Fruit fly (Drosophila melanogaster) whole organism, embryonic: ENCODE data around the gene ImpL1.

ENCODE experiments used
- Antp ChIP-seq: fragments of 200-800 bp; sonication (Bioruptor generic); optimal IDR thresholded peaks from 3 replicates; lab custom pipeline; 2016; ENCODE audit warnings: missing biosample characterization, missing genetic modification characterization
- BEAF-32 ChIP-seq: fragments of 200-800 bp; sonication (Bioruptor generic); optimal IDR thresholded peaks from 3 replicates; lab custom pipeline; 2017; ENCODE audit warnings: missing biosample characterization, missing genetic modification characterization, mild to moderate bottlenecking, moderate library complexity, missing genetic modification reagents
- CG11093 ChIP-seq: fragments of 200-800 bp; sonication (Bioruptor generic); IDR thresholded peaks from 3 replicates; pipeline ENCODE4 v1.3.6; 2022; ENCODE audit warnings: missing biosample characterization, missing genetic modification characterization
- CG11504 ChIP-seq: fragments of 200-800 bp; sonication (Bioruptor generic); optimal IDR thresholded peaks from 3 replicates; lab custom pipeline; 2019; ENCODE audit warnings: missing biosample characterization, mild to moderate bottlenecking, missing genetic modification characterization, moderate library complexity
- CG12391 ChIP-seq: fragments of 200-800 bp; sonication (Bioruptor generic); optimal IDR thresholded peaks from 3 replicates; lab custom pipeline; 2018; ENCODE audit warnings: missing biosample characterization, mild to moderate bottlenecking, missing genetic modification characterization, moderate library complexity
- CG12769 ChIP-seq: fragments of 200-800 bp; sonication (Bioruptor generic); optimal IDR thresholded peaks from 2 replicates; lab custom pipeline; 2019; ENCODE audit warnings: missing biosample characterization, mild to moderate bottlenecking, missing genetic modification characterization, moderate library complexity
- CG15269 ChIP-seq: fragments of 200-800 bp; sonication (Bioruptor generic); optimal IDR thresholded peaks from 2 replicates; lab custom pipeline; 2018; ENCODE audit warnings: missing biosample characterization, mild to moderate bottlenecking, missing genetic modification characterization, moderate library complexity
- CG15601 ChIP-seq: fragments of 200-800 bp; sonication (Bioruptor generic); optimal IDR thresholded peaks from 3 replicates; lab custom pipeline; 2019; ENCODE audit warnings: missing biosample characterization, mild to moderate bottlenecking, missing genetic modification characterization, moderate library complexity
- CG1602 ChIP-seq: fragments of 200-800 bp; sonication (Bioruptor generic); optimal IDR thresholded peaks from 3 replicates; lab custom pipeline; 2016; ENCODE audit warnings: missing biosample characterization, missing genetic modification characterization
- CG16813 ChIP-seq: fragments of 200-800 bp; sonication (Bioruptor generic); IDR thresholded peaks from 3 replicates; pipeline ENCODE4 v1.3.6; 2022; ENCODE audit warnings: missing biosample characterization, missing genetic modification characterization; ENCODE audit not compliant: partially characterized antibody
- CG18476 ChIP-seq: fragments of 200-800 bp; sonication (Bioruptor generic); optimal IDR thresholded peaks from 2 replicates; lab custom pipeline; 2016; ENCODE audit warnings: missing biosample characterization, mild to moderate bottlenecking, missing genetic modification characterization
- CG2116 ChIP-seq: fragments of 200-800 bp; sonication (Bioruptor generic); optimal IDR thresholded peaks from 3 replicates; lab custom pipeline; 2018; ENCODE audit warnings: missing biosample characterization, mild to moderate bottlenecking, missing genetic modification characterization
- CG2120 ChIP-seq: fragments of 200-800 bp; sonication (Bioruptor generic); optimal IDR thresholded peaks from 3 replicates; lab custom pipeline; 2016; ENCODE audit warnings: missing biosample characterization, missing genetic modification characterization
- CG2129 ChIP-seq: fragments of 200-800 bp; sonication (Bioruptor generic); IDR thresholded peaks from 2 replicates; pipeline ENCODE4 v1.3.6; 2022; ENCODE audit warnings: missing biosample characterization, missing genetic modification characterization; ENCODE audit not compliant: partially characterized antibody
- CG30403 ChIP-seq: fragments of 200-800 bp; sonication (Bioruptor generic); optimal IDR thresholded peaks from 3 replicates; lab custom pipeline; 2016; ENCODE audit warnings: missing biosample characterization, missing genetic modification characterization
- CG31224 ChIP-seq: fragments of 200-800 bp; sonication (Bioruptor generic); IDR thresholded peaks from 2 replicates; pipeline ENCODE4 v1.3.6; 2022; ENCODE audit warnings: missing biosample characterization, missing genetic modification characterization
- CG34224 ChIP-seq: fragments of 200-800 bp; sonication (Bioruptor generic); IDR thresholded peaks from 3 replicates; pipeline ENCODE4 v1.3.6; 2022; ENCODE audit warnings: missing biosample characterization, missing genetic modification characterization; ENCODE audit not compliant: partially characterized antibody
- CG3995 ChIP-seq: fragments of 200-800 bp; sonication (Bioruptor generic); optimal IDR thresholded peaks from 3 replicates; lab custom pipeline; 2016; ENCODE audit warnings: missing biosample characterization, missing genetic modification characterization
- CG6791 ChIP-seq: fragments of 200-800 bp; sonication (Bioruptor generic); IDR thresholded peaks from 3 replicates; pipeline ENCODE4 v1.3.6; 2022; ENCODE audit warnings: missing biosample characterization, missing genetic modification characterization; ENCODE audit not compliant: partially characterized antibody
- CG7372 ChIP-seq: fragments of 200-800 bp; sonication (Bioruptor generic); IDR thresholded peaks from 2 replicates; pipeline ENCODE4 v1.3.6; 2022; ENCODE audit warnings: missing biosample characterization, missing genetic modification characterization
- CG7745 ChIP-seq: fragments of 200-800 bp; sonication (Bioruptor generic); optimal IDR thresholded peaks from 2 replicates; lab custom pipeline; 2018; ENCODE audit warnings: missing biosample characterization, mild to moderate bottlenecking, missing genetic modification characterization, moderate library complexity
- CG8290 ChIP-seq, 3 experiments: fragments of 200-800 bp; sonication (Bioruptor generic); optimal IDR thresholded peaks; 2 replicates each; lab custom pipeline; 2016 to 2019; ENCODE audit warnings: missing biosample characterization in 3 of 3, missing genetic modification characterization in 3 of 3, mild to moderate bottlenecking in 2 of 3, moderate library complexity in 1 of 3
- CG9932 ChIP-seq: fragments of 200-800 bp; sonication (Bioruptor generic); IDR thresholded peaks from 2 replicates; pipeline ENCODE4 v1.3.6; 2022; ENCODE audit warnings: missing biosample characterization, missing genetic modification characterization
- D ChIP-seq, 2 experiments: fragments of 200-800 bp in 1 of 2; fragments of >200 bp in 1 of 2; sonication (Bioruptor generic) in 1 of 2; optimal IDR thresholded peaks; 2 replicates in 1 of 2; 3 replicates in 1 of 2; lab custom pipeline; 2017; ENCODE audit warnings: mild to moderate bottlenecking in 1 of 2, missing biosample characterization in 1 of 2, missing genetic modification characterization in 1 of 2, missing genetic modification reagents in 1 of 2
- Doc2 ChIP-seq: fragments of 200-800 bp; sonication (Bioruptor generic); IDR thresholded peaks from 2 replicates; pipeline ENCODE4 v1.3.6; 2022; ENCODE audit warnings: missing biosample characterization, missing genetic modification characterization
- Dp ChIP-seq: fragments of 200-800 bp; sonication (Bioruptor generic); optimal IDR thresholded peaks from 2 replicates; lab custom pipeline; 2018; ENCODE audit warnings: missing biosample characterization, mild to moderate bottlenecking, missing genetic modification characterization, moderate library complexity
- Gug ChIP-seq: fragments of 200-800 bp; sonication (Bioruptor generic); IDR thresholded peaks from 4 replicates; pipeline ENCODE4 v1.3.6; 2022; ENCODE audit warnings: missing biosample characterization, missing genetic modification characterization
- HLH4C ChIP-seq: fragments of 200-800 bp; sonication (Bioruptor generic); IDR thresholded peaks from 3 replicates; pipeline ENCODE4 v1.3.6; 2022; ENCODE audit warnings: missing biosample characterization, missing genetic modification characterization; ENCODE audit not compliant: partially characterized antibody
- HmgZ ChIP-seq: fragments of 200-800 bp; sonication (Bioruptor generic); optimal IDR thresholded peaks from 2 replicates; lab custom pipeline; 2018; ENCODE audit warnings: missing biosample characterization, mild to moderate bottlenecking, missing genetic modification characterization
- Hr39 ChIP-seq: fragments of >200 bp; optimal IDR thresholded peaks from 2 replicates; lab custom pipeline; 2017
- Max ChIP-seq: fragments of 200-800 bp; sonication (Bioruptor generic); optimal IDR thresholded peaks from 2 replicates; lab custom pipeline; 2016; ENCODE audit warnings: missing biosample characterization, mild to moderate bottlenecking, missing genetic modification characterization
- Mes4 ChIP-seq: fragments of 200-800 bp; sonication (Bioruptor generic); optimal IDR thresholded peaks from 2 replicates; lab custom pipeline; 2016; ENCODE audit warnings: missing biosample characterization, missing genetic modification characterization
- Opbp ChIP-seq: fragments of 200-800 bp; sonication (Bioruptor generic); IDR thresholded peaks from 3 replicates; pipeline ENCODE4 v1.3.6; 2022; ENCODE audit warnings: missing biosample characterization, missing genetic modification characterization; ENCODE audit not compliant: partially characterized antibody
- Sin3A ChIP-seq: fragments of >200 bp; optimal IDR thresholded peaks from 2 replicates; lab custom pipeline; 2018
- crp ChIP-seq, 2 experiments: fragments of 200-800 bp; sonication (Bioruptor generic); optimal IDR thresholded peaks; 2 replicates in 1 of 2; 3 replicates in 1 of 2; lab custom pipeline; 2017; ENCODE audit warnings: missing biosample characterization in 2 of 2, missing genetic modification characterization in 2 of 2, mild to moderate bottlenecking in 1 of 2, moderate library complexity in 1 of 2
- dm ChIP-seq: fragments of 200-800 bp; sonication (Bioruptor generic); optimal IDR thresholded peaks from 3 replicates; lab custom pipeline; 2016; ENCODE audit warnings: missing biosample characterization, missing genetic modification characterization
- gro ChIP-seq: fragments of 200-800 bp; sonication (Bioruptor generic); optimal IDR thresholded peaks from 2 replicates; lab custom pipeline; 2016; ENCODE audit warnings: missing biosample characterization, missing genetic modification characterization
- ind ChIP-seq: fragments of 200-800 bp; sonication (Bioruptor generic); optimal IDR thresholded peaks from 3 replicates; lab custom pipeline; 2016; ENCODE audit warnings: missing biosample characterization, missing genetic modification characterization
- jigr1 ChIP-seq: fragments of 200-800 bp; sonication (Bioruptor generic); IDR thresholded peaks from 3 replicates; pipeline ENCODE4 v1.3.6; 2022; ENCODE audit warnings: missing biosample characterization, missing genetic modification characterization
- org-1 ChIP-seq: fragments of 200-800 bp; sonication (Bioruptor generic); optimal IDR thresholded peaks from 2 replicates; lab custom pipeline; 2017; ENCODE audit warnings: missing biosample characterization, missing genetic modification characterization
- row ChIP-seq: fragments of 200-800 bp; sonication (Bioruptor generic); IDR thresholded peaks from 3 replicates; pipeline ENCODE4 v1.3.6; 2022; ENCODE audit warnings: missing biosample characterization, missing genetic modification characterization
- sna ChIP-seq: fragments of 200-800 bp; sonication (Bioruptor generic); IDR thresholded peaks from 2 replicates; pipeline ENCODE4 v1.3.6; 2022; ENCODE audit warnings: missing biosample characterization, missing genetic modification characterization; ENCODE audit not compliant: partially characterized antibody
- so ChIP-seq: fragments of 200-800 bp; sonication (Bioruptor generic); IDR thresholded peaks from 3 replicates; pipeline ENCODE4 v1.3.6; 2022; ENCODE audit warnings: missing biosample characterization, missing genetic modification characterization
- stc ChIP-seq: fragments of 200-800 bp; sonication (Bioruptor generic); IDR thresholded peaks from 2 replicates; pipeline ENCODE4 v1.3.6; 2022; ENCODE audit warnings: missing biosample characterization, missing genetic modification characterization
- stwl ChIP-seq: fragments of 200-800 bp; sonication (Bioruptor generic); optimal IDR thresholded peaks from 3 replicates; lab custom pipeline; 2018; ENCODE audit warnings: missing biosample characterization, mild to moderate bottlenecking, missing genetic modification characterization, moderate library complexity
- toy ChIP-seq: fragments of 200-800 bp; sonication (Bioruptor generic); IDR thresholded peaks from 2 replicates; pipeline ENCODE4 v1.3.6; 2022; ENCODE audit warnings: missing biosample characterization, missing genetic modification characterization
- vnd ChIP-seq: fragments of 200-800 bp; sonication (Bioruptor generic); IDR thresholded peaks from 3 replicates; pipeline ENCODE4 v1.3.6; 2022; ENCODE audit warnings: missing biosample characterization, missing genetic modification characterization; ENCODE audit not compliant: partially characterized antibody
- zen ChIP-seq: fragments of 200-800 bp; sonication (Bioruptor generic); optimal IDR thresholded peaks from 3 replicates; lab custom pipeline; 2018; ENCODE audit warnings: missing biosample characterization, mild to moderate bottlenecking, missing genetic modification characterization, moderate library complexity

The ImpL1 gene

dm6 chr3L:13412200-13412885 lies 29.8 kb downstream of the ImpL1 start, which contains the start of the genes CG10222 and flr (continued):
- TF ChIP-seq org-1 (GFP tag; lab: Kevin White, UChicago) (no peak), Antp (GFP tag; lab: Kevin White, UChicago) (no peak), CG12769 (tag; lab: Kevin White, UChicago) (no peak), Dp (GFP tag; lab: Kevin White, UChicago) (peak; percentile 69), D (optimal IDR thresholded peaks at IDR 0.05; lab: Kevin White, UChicago) (peak; percentile 70), D (GFP tag; optimal IDR thresholded peaks at IDR 0.05; lab: Kevin White, UChicago) (peak; percentile 27), CG18476 (GFP tag; lab: Kevin White, UChicago) (no peak), vnd (peak; percentile 71), row (GFP tag; lab: Robert Waterston, UW) (peak; percentile 77), stwl (tag; lab: Kevin White, UChicago) (peak; percentile 57), dm (GFP tag; lab: Kevin White, UChicago) (no peak), zen (tag; lab: Kevin White, UChicago) (peak; percentile 10), Doc2 (GFP tag; lab: Robert Waterston, UW) (no peak), CG2120 (peak; percentile 6), jigr1 (GFP tag; lab: Robert Waterston, UW) (peak; percentile 14; the same call in 1 of the 3 replicates), CG16813 (GFP tag; lab: Robert Waterston, UW) (peak; percentile 75), CG15269 (tag; lab: Kevin White, UChicago) (peak; percentile 5), gro (GFP tag; lab: Kevin White, UChicago) (no peak), CG7372 (no peak), toy (no peak), CG31224 (GFP tag; lab: Robert Waterston, UW) (no peak), CG30403 (GFP tag; lab: Kevin White, UChicago) (peak; percentile 32), CG9932 (GFP tag; lab: Robert Waterston, UW) (peak; percentile 56), CG2129 (peak; percentile 46; the same call in 1 of the 2 replicates), CG15601 (tag; lab: Kevin White, UChicago) (peak; percentile 19), CG7745 (no peak), CG3995 (GFP tag; lab: Kevin White, UChicago) (peak; percentile 17), CG11093 (GFP tag; lab: Robert Waterston, UW) (no peak), Mes4 (GFP tag; lab: Kevin White, UChicago) (no peak), Hr39 (lab: Kevin White, UChicago) (no peak), sna (GFP tag; lab: Robert Waterston, UW) (0 out of 2 replicates have a peak, but pooled peaks have one; percentile 51), Sin3A (lab: Kevin White, UChicago) (peak; percentile 3), Gug (no peak), CG34224 (GFP tag; lab: Robert Waterston, UW) (peak; percentile 58; the same call in 2 of the 3 replicates), stc (no peak), Max (GFP tag; lab: Kevin White, UChicago) (peak; percentile 30), ind (GFP tag; lab: Kevin White, UChicago) (peak; percentile 12), CG12391 (tag; lab: Kevin White, UChicago) (peak; percentile 42), HLH4C (peak; percentile 82), crp (GFP tag; optimal IDR thresholded peaks at IDR 0.05; lab: Kevin White, UChicago) (no peak), CG11504 (no peak), HmgZ (tag; lab: Kevin White, UChicago) (no peak), CG2116 (GFP tag; lab: Kevin White, UChicago) (peak; percentile 70), BEAF-32 (GFP tag; lab: Kevin White, UChicago) (peak; percentile 73), so (GFP tag; lab: Robert Waterston, UW) (no peak), CG1602 (no peak), CG6791 (GFP tag; lab: Robert Waterston, UW) (peak; percentile 75; the same call in 2 of the 3 replicates), CG8290 (GFP tag; optimal IDR thresholded peaks at IDR 0.05; lab: Kevin White, UChicago) (peak; percentile 29), CG8290 (tag; optimal IDR thresholded peaks at IDR 0.05; lab: Kevin White, UChicago) (no peak), Opbp (GFP tag; lab: Robert Waterston, UW) (peak; percentile 74)
